Worm (Caenorhabditis elegans) whole organism, L3 larva: ENCODE data around the gene lsm-8.

ENCODE experiments used
- R02D3.7 ChIP-seq: fragments of 150-350 bp; optimal IDR thresholded peaks from 2 replicates; lab custom pipeline; 2014; ENCODE audit warnings: missing biosample characterization, missing genetic modification characterization
- aly-2 ChIP-seq: fragments of 150-350 bp; optimal IDR thresholded peaks from 2 replicates; lab custom pipeline; 2014; ENCODE audit warnings: missing biosample characterization, missing genetic modification characterization
- ceh-16 ChIP-seq: sonication (generic microtip); optimal IDR thresholded peaks from 2 replicates; lab custom pipeline; 2017; ENCODE audit warnings: missing biosample characterization, missing genetic modification characterization
- ceh-28 ChIP-seq: fragments of 150-350 bp; optimal IDR thresholded peaks from 2 replicates; lab custom pipeline; 2014; ENCODE audit warnings: missing biosample characterization, missing genetic modification reagents, missing genetic modification characterization
- ceh-82 ChIP-seq: fragments of 150-350 bp; optimal IDR thresholded peaks from 2 replicates; lab custom pipeline; 2014; ENCODE audit warnings: missing biosample characterization, missing genetic modification characterization
- ceh-9 ChIP-seq: sonication (generic microtip); optimal IDR thresholded peaks from 2 replicates; lab custom pipeline; 2018; ENCODE audit warnings: missing biosample characterization, missing genetic modification characterization
- daf-12 ChIP-seq: fragments of 150-350 bp; optimal IDR thresholded peaks from 2 replicates; lab custom pipeline; 2014; ENCODE audit warnings: missing biosample characterization, missing genetic modification reagents, missing genetic modification characterization
- egl-27 ChIP-seq: sonication (generic microtip); optimal IDR thresholded peaks from 4 replicates; lab custom pipeline; 2017; ENCODE audit warnings: missing biosample characterization, missing genetic modification reagents, missing genetic modification characterization
- egl-5 ChIP-seq: fragments of 150-350 bp; optimal IDR thresholded peaks from 2 replicates; lab custom pipeline; 2017; ENCODE audit warnings: missing biosample characterization, missing genetic modification reagents, missing genetic modification characterization, inconsistent platforms
- elt-1 ChIP-seq: fragments of 150-350 bp; optimal IDR thresholded peaks from 2 replicates; lab custom pipeline; 2014; ENCODE audit warnings: missing biosample characterization, missing genetic modification characterization
- elt-2 ChIP-seq: sonication (generic microtip); optimal IDR thresholded peaks from 2 replicates; lab custom pipeline; 2016; ENCODE audit warnings: missing genetic modification reagents, mild to moderate bottlenecking, missing genetic modification characterization, missing compliant biosample characterization
- eor-1 ChIP-seq, 2 experiments: fragments of 150-350 bp; optimal IDR thresholded peaks; 2 replicates each; lab custom pipeline; 2014 to 2018; ENCODE audit warnings: missing biosample characterization in 2 of 2, missing genetic modification characterization in 2 of 2
- fkh-10 ChIP-seq: sonication (generic microtip); optimal IDR thresholded peaks from 2 replicates; lab custom pipeline; 2017; ENCODE audit warnings: missing biosample characterization, missing genetic modification reagents, missing genetic modification characterization
- fkh-2 ChIP-seq: fragments of 150-350 bp; optimal IDR thresholded peaks from 2 replicates; lab custom pipeline; 2014; ENCODE audit warnings: missing biosample characterization, missing genetic modification reagents, missing genetic modification characterization
- fos-1 ChIP-seq: fragments of 150-350 bp; optimal IDR thresholded peaks from 2 replicates; lab custom pipeline; 2014; ENCODE audit warnings: missing biosample characterization, missing genetic modification characterization
- hmg-11 ChIP-seq: sonication (generic microtip); optimal IDR thresholded peaks from 2 replicates; lab custom pipeline; 2016; ENCODE audit warnings: missing genetic modification characterization, missing compliant biosample characterization
- jun-1 ChIP-seq: fragments of 150-350 bp; optimal IDR thresholded peaks from 2 replicates; lab custom pipeline; 2014; ENCODE audit warnings: missing biosample characterization, missing genetic modification reagents, missing genetic modification characterization
- lin-15B ChIP-seq: fragments of 150-350 bp; optimal IDR thresholded peaks from 2 replicates; lab custom pipeline; 2014; ENCODE audit warnings: missing biosample characterization, missing genetic modification characterization
- lin-39 ChIP-seq: fragments of 150-350 bp; optimal IDR thresholded peaks from 2 replicates; lab custom pipeline; 2018; ENCODE audit warnings: missing biosample characterization, missing genetic modification reagents, missing genetic modification characterization
- lsy-12 ChIP-seq: sonication (generic microtip); optimal IDR thresholded peaks from 2 replicates; lab custom pipeline; 2016; ENCODE audit warnings: mild to moderate bottlenecking, missing genetic modification characterization, missing compliant biosample characterization
- mdl-1 ChIP-seq: fragments of 150-350 bp; optimal IDR thresholded peaks from 2 replicates; lab custom pipeline; 2014; ENCODE audit warnings: missing biosample characterization, missing genetic modification characterization
- mml-1 ChIP-seq: fragments of 150-350 bp; sonication (generic microtip); optimal IDR thresholded peaks from 3 replicates; lab custom pipeline; 2014; ENCODE audit warnings: missing biosample characterization, missing genetic modification characterization
- nhr-11 ChIP-seq: fragments of 150-350 bp; optimal IDR thresholded peaks from 2 replicates; lab custom pipeline; 2014; ENCODE audit warnings: missing biosample characterization, missing genetic modification characterization
- nhr-12 ChIP-seq: fragments of 150-350 bp; optimal IDR thresholded peaks from 2 replicates; lab custom pipeline; 2014; ENCODE audit warnings: missing biosample characterization, missing genetic modification characterization
- nhr-23 ChIP-seq: fragments of 150-350 bp; optimal IDR thresholded peaks from 2 replicates; lab custom pipeline; 2014; ENCODE audit warnings: missing biosample characterization, missing genetic modification reagents, missing genetic modification characterization
- nhr-28 ChIP-seq: fragments of 150-350 bp; optimal IDR thresholded peaks from 2 replicates; lab custom pipeline; 2014; ENCODE audit warnings: missing biosample characterization, missing genetic modification characterization
- nhr-43 ChIP-seq: sonication (generic microtip); optimal IDR thresholded peaks from 2 replicates; lab custom pipeline; 2016; ENCODE audit warnings: mild to moderate bottlenecking, missing genetic modification characterization, missing compliant biosample characterization; ENCODE audit not compliant: poor library complexity, severe bottlenecking
- nhr-67 ChIP-seq: fragments of 150-350 bp; optimal IDR thresholded peaks from 2 replicates; lab custom pipeline; 2014; ENCODE audit warnings: missing biosample characterization, missing genetic modification characterization
- nhr-76 ChIP-seq: fragments of 150-350 bp; sonication (generic microtip); optimal IDR thresholded peaks from 5 replicates; lab custom pipeline; 2014; ENCODE audit warnings: missing biosample characterization, missing genetic modification characterization
- nhr-77 ChIP-seq: fragments of 150-350 bp; optimal IDR thresholded peaks from 2 replicates; lab custom pipeline; 2014; ENCODE audit warnings: missing biosample characterization, missing genetic modification characterization
- pha-4 ChIP-seq: fragments of 150-350 bp; optimal IDR thresholded peaks from 2 replicates; lab custom pipeline; 2014; ENCODE audit warnings: missing biosample characterization, missing genetic modification reagents, missing genetic modification characterization
- pqm-1 ChIP-seq: fragments of 150-350 bp; optimal IDR thresholded peaks from 2 replicates; lab custom pipeline; 2017; ENCODE audit warnings: missing biosample characterization, missing genetic modification characterization, inconsistent platforms
- sea-2 ChIP-seq: fragments of 150-350 bp; sonication (generic microtip); optimal IDR thresholded peaks from 4 replicates; lab custom pipeline; 2014; ENCODE audit warnings: missing biosample characterization, missing genetic modification reagents, missing genetic modification characterization
- skn-1 ChIP-seq: fragments of 150-350 bp; optimal IDR thresholded peaks from 2 replicates; lab custom pipeline; 2014; ENCODE audit warnings: missing biosample characterization, missing genetic modification characterization
- snpc-4 ChIP-seq: fragments of 150-350 bp; optimal IDR thresholded peaks from 2 replicates; lab custom pipeline; 2014; ENCODE audit warnings: missing biosample characterization, missing genetic modification characterization
- unc-39 ChIP-seq: sonication (generic microtip); optimal IDR thresholded peaks from 4 replicates; lab custom pipeline; 2017; ENCODE audit warnings: missing biosample characterization, missing genetic modification characterization
- unc-62 ChIP-seq: fragments of 150-350 bp; sonication (generic microtip); optimal IDR thresholded peaks from 4 replicates; lab custom pipeline; 2014; ENCODE audit warnings: missing biosample characterization, missing genetic modification reagents, missing genetic modification characterization
- zag-1 ChIP-seq: fragments of 150-350 bp; optimal IDR thresholded peaks from 2 replicates; lab custom pipeline; 2014; ENCODE audit warnings: missing biosample characterization, missing genetic modification characterization
- ztf-11 ChIP-seq: fragments of 150-350 bp; optimal IDR thresholded peaks from 2 replicates; lab custom pipeline; 2014; ENCODE audit warnings: missing biosample characterization, missing genetic modification characterization
- ztf-4 ChIP-seq: fragments of 150-350 bp; optimal IDR thresholded peaks from 2 replicates; lab custom pipeline; 2014; ENCODE audit warnings: missing biosample characterization, missing genetic modification characterization

Gene lsm-8

ce11 chrIV:6366032-6366431, 39.7 kb downstream of the lsm-8 start:
- TF ChIP-seq lsy-12 (tag; lab: Kevin White, UChicago) (no peak), lin-15B (tag; lab: Kevin White, UChicago) (no peak), egl-27 (no peak), fkh-2 (no peak), nhr-12 (tag; lab: Kevin White, UChicago) (no peak), unc-39 (tag; lab: Kevin White, UChicago) (no peak), ceh-28 (tag; lab: Kevin White, UChicago) (no peak), nhr-43 (tag; lab: Kevin White, UChicago) (no peak), eor-1 (tag; optimal IDR thresholded peaks at IDR 0.05; lab: Kevin White, UChicago) (no peak), snpc-4 (no peak), pha-4 (no peak), lin-39 (tag; lab: Kevin White, UChicago) (no peak), nhr-11 (no peak), nhr-76 (tag; lab: Kevin White, UChicago) (no peak), fkh-10 (GFP tag; lab: Kevin White, UChicago) (no peak), skn-1 (tag; lab: Kevin White, UChicago) (no peak), nhr-77 (no peak), ceh-82 (tag; lab: Kevin White, UChicago) (no peak), ceh-9 (no peak)

- no peak for TF ChIP-seq fos-1 (tag; lab: Kevin White, UChicago)
- peak; percentile 14 for TF ChIP-seq nhr-23 (tag; lab: Kevin White, UChicago)
These were observed 43.2 kb downstream of the lsm-8 start for ce11 chrIV:6369489-6369888.

ce11 chrIV:6372267-6372666, 45.9 kb downstream of the lsm-8 start:
- TF ChIP-seq pqm-1 (no peak), egl-5 (tag; lab: Kevin White, UChicago) (no peak), mdl-1 (no peak), hmg-11 (no peak), R02D3.7 (no peak), ztf-11 (tag; lab: Kevin White, UChicago) (no peak), ceh-16 (tag; lab: Kevin White, UChicago) (no peak), jun-1 (no peak), lin-39 (tag; lab: Kevin White, UChicago) (no peak), lin-15B (tag; lab: Kevin White, UChicago) (no peak), nhr-11 (no peak), ztf-4 (tag; lab: Kevin White, UChicago) (no peak)

- TF ChIP-seq elt-2 = no peak
- TF ChIP-seq nhr-76 (tag; lab: Kevin White, UChicago) = no peak
- TF ChIP-seq lin-39 (tag; lab: Kevin White, UChicago) = no peak
- TF ChIP-seq nhr-28 (tag; lab: Kevin White, UChicago) = no peak
- no peak for TF ChIP-seq jun-1
- TF ChIP-seq nhr-77 = no peak
- no peak for TF ChIP-seq fos-1 (tag; lab: Kevin White, UChicago)
- TF ChIP-seq nhr-67 = no peak
- TF ChIP-seq nhr-12 (tag; lab: Kevin White, UChicago) = no peak
- TF ChIP-seq elt-1 (tag; lab: Kevin White, UChicago) = no peak
- TF ChIP-seq fkh-2 = no peak
- TF ChIP-seq zag-1 = no peak
- no peak for TF ChIP-seq unc-62
- no peak for TF ChIP-seq R02D3.7
- TF ChIP-seq unc-39 (tag; lab: Kevin White, UChicago) = no peak
- no peak for TF ChIP-seq eor-1 (tag; optimal IDR thresholded peaks at IDR 0.05; lab: Kevin White, UChicago)
- TF ChIP-seq ztf-4 (tag; lab: Kevin White, UChicago) = no peak
- no peak for TF ChIP-seq fkh-10 (GFP tag; lab: Kevin White, UChicago)
- TF ChIP-seq nhr-23 (tag; lab: Kevin White, UChicago) = no peak
- TF ChIP-seq pqm-1 = no peak
- TF ChIP-seq, all 47 proteins: peak for 0
These were observed 46.7 kb downstream of the lsm-8 start, which contains the start of gene smg-3 for ce11 chrIV:6372993-6373392. Gene smg-3, minus strand, starts transcription at chrIV:6373093.

- TF ChIP-seq R02D3.7 = no peak
- TF ChIP-seq nhr-23 (tag; lab: Kevin White, UChicago) = no peak
- TF ChIP-seq unc-39 (tag; lab: Kevin White, UChicago) = no peak
- TF ChIP-seq ceh-16 (tag; lab: Kevin White, UChicago) = no peak
- TF ChIP-seq nhr-12 (tag; lab: Kevin White, UChicago) = no peak
- TF ChIP-seq nhr-43 (tag; lab: Kevin White, UChicago) = no peak
- no peak for TF ChIP-seq hmg-11
- no peak for TF ChIP-seq fos-1 (tag; lab: Kevin White, UChicago)
- TF ChIP-seq elt-1 (tag; lab: Kevin White, UChicago) = no peak
- no peak for TF ChIP-seq lin-39 (tag; lab: Kevin White, UChicago)
- no peak for TF ChIP-seq aly-2 (tag; lab: Kevin White, UChicago)
- TF ChIP-seq daf-12 = no peak
- TF ChIP-seq ceh-82 (tag; lab: Kevin White, UChicago) = no peak
- TF ChIP-seq mml-1 (tag; lab: Kevin White, UChicago) = no peak
- no peak for TF ChIP-seq eor-1 (tag; optimal IDR thresholded peaks at IDR 0.05; lab: Kevin White, UChicago)
- no peak for TF ChIP-seq ztf-11 (tag; lab: Kevin White, UChicago)
- no peak for TF ChIP-seq sea-2
- TF ChIP-seq mdl-1 = no peak
These were observed 47.4 kb downstream of the lsm-8 start for ce11 chrIV:6373721-6374120.
